Fruit fly (Drosophila melanogaster): ENCODE data around the gene rn.

dm6 chr3R:7223972-7224464 is 85.4 kb downstream of the rn start, which contains the start of gene thw:
- TF ChIP-seq Max (GFP tag; optimal IDR thresholded peaks at IDR 0.05) (no peak), unpg (GFP tag; optimal IDR thresholded peaks at IDR 0.05) (no peak), pros (GFP tag; optimal IDR thresholded peaks at IDR 0.05) (no peak), CG14441 (GFP tag; IDR thresholded peaks at IDR 0.05) (no peak), CG2202 (tag; optimal IDR thresholded peaks at IDR 0.05) (no peak), kni (GFP tag; optimal IDR thresholded peaks at IDR 0.05) (no peak), jigr1 (GFP tag; IDR thresholded peaks at IDR 0.05) (no peak), Elba2 (GFP tag; optimal IDR thresholded peaks at IDR 0.05) (no peak), ind (GFP tag; optimal IDR thresholded peaks at IDR 0.05) (no peak), br (optimal IDR thresholded peaks at IDR 0.05) (no peak), Six4 (GFP tag; optimal IDR thresholded peaks at IDR 0.05) (no peak), Hr39 (optimal IDR thresholded peaks at IDR 0.05) (no peak)
